Fruit fly (Drosophila melanogaster): ENCODE data around the gene CG3708.

CG3708 gene

dm6 chrX:966818-967217 is 36.9 kb upstream of the CG3708 start (continued):
- TF ChIP-seq CG15514 (GFP tag; optimal IDR thresholded peaks at IDR 0.05) (peak; percentile 35), fd102C (GFP tag; optimal IDR thresholded peaks at IDR 0.05) (no peak), CG8089 (GFP tag; optimal IDR thresholded peaks at IDR 0.05) (no peak), odd (GFP tag; optimal IDR thresholded peaks at IDR 0.05) (no peak), Hand (GFP tag; optimal IDR thresholded peaks at IDR 0.05) (peak; percentile 22), NfI (GFP tag; optimal IDR thresholded peaks at IDR 0.05) (peak; percentile 26), CG9932 (GFP tag; IDR thresholded peaks at IDR 0.05) (peak; percentile 49), CG1529 (GFP tag; optimal IDR thresholded peaks at IDR 0.05) (no peak), CG14710 (tag; optimal IDR thresholded peaks at IDR 0.05) (no peak), gsb-n (tag; optimal IDR thresholded peaks at IDR 0.05) (no peak), CG13624 (GFP tag; optimal IDR thresholded peaks at IDR 0.05) (peak; percentile 20), CG7963 (GFP tag; IDR thresholded peaks at IDR 0.05; ENCODE audit: partially characterized antibody) (no peak), row (GFP tag; IDR thresholded peaks at IDR 0.05) (peak; percentile 66), CG9609 (GFP tag; optimal IDR thresholded peaks at IDR 0.05) (peak; percentile 9), Rfx (GFP tag; IDR thresholded peaks at IDR 0.05) (peak; percentile 54), Bteb2 (GFP tag; optimal IDR thresholded peaks at IDR 0.05) (no peak), run (tag; optimal IDR thresholded peaks at IDR 0.05) (no peak), ssp (GFP tag; IDR thresholded peaks at IDR 0.05) (0 out of 2 replicates have a peak, but pooled peaks have one; percentile 23), HmgZ (tag; optimal IDR thresholded peaks at IDR 0.05) (no peak), Usf (GFP tag; optimal IDR thresholded peaks at IDR 0.05) (no peak), sens (GFP tag) (peak; percentile 86), crol (GFP tag; IDR thresholded peaks at IDR 0.05) (no peak), CG10274 (GFP tag; optimal IDR thresholded peaks at IDR 0.05) (no peak), sens-2 (GFP tag; IDR thresholded peaks at IDR 0.05) (no peak), fru (optimal IDR thresholded peaks at IDR 0.05) (no peak), her (GFP tag; optimal IDR thresholded peaks at IDR 0.05) (no peak), Ravus (GFP tag; IDR thresholded peaks at IDR 0.05) (no peak), CG9876 (GFP tag; optimal IDR thresholded peaks at IDR 0.05) (no peak), CG11247 (GFP tag; IDR thresholded peaks at IDR 0.05) (0 out of 2 replicates have a peak, but pooled peaks have one; percentile 20), ttk (GFP tag; IDR thresholded peaks at IDR 0.05) (peak; percentile 56), Xbp1 (GFP tag; optimal IDR thresholded peaks at IDR 0.05) (peak; percentile 15), CG12769 (tag; optimal IDR thresholded peaks at IDR 0.05) (peak; percentile 66), CG8281 (tag; optimal IDR thresholded peaks at IDR 0.05) (no peak), CG6272 (GFP tag; IDR thresholded peaks at IDR 0.05) (no peak), CG10209 (GFP tag; optimal IDR thresholded peaks at IDR 0.05) (peak; percentile 23), tx (GFP tag; optimal IDR thresholded peaks at IDR 0.05) (no peak), br (optimal IDR thresholded peaks at IDR 0.05) (no peak), Ets65A (GFP tag) (peak; percentile 58), chif (GFP tag; optimal IDR thresholded peaks at IDR 0.05) (no peak), CG33557 (GFP tag; optimal IDR thresholded peaks at IDR 0.05) (no peak), Dad (GFP tag; optimal IDR thresholded peaks at IDR 0.05) (no peak), H2.0 (GFP tag; IDR thresholded peaks at IDR 0.05) (no peak), Fer1 (GFP tag; optimal IDR thresholded peaks at IDR 0.05) (peak; percentile 64), ind (GFP tag; optimal IDR thresholded peaks at IDR 0.05) (peak; percentile 21), CG2875 (GFP tag; optimal IDR thresholded peaks at IDR 0.05) (no peak), kah (GFP tag; optimal IDR thresholded peaks at IDR 0.05) (no peak), CHES-1-like (GFP tag; optimal IDR thresholded peaks at IDR 0.05) (no peak), CG34422 (GFP tag; IDR thresholded peaks at IDR 0.05) (no peak), Optix (GFP tag; IDR thresholded peaks at IDR 0.05) (no peak), pb (GFP tag; optimal IDR thresholded peaks at IDR 0.05) (no peak), CG18619 (GFP tag; optimal IDR thresholded peaks at IDR 0.05) (peak; percentile 4), lab (GFP tag; optimal IDR thresholded peaks at IDR 0.05) (peak; percentile 76), CG6813 (GFP tag; optimal IDR thresholded peaks at IDR 0.05) (no peak)
